Worm (Caenorhabditis elegans) whole organism, early embryonic: Measurements from ENCODE around the gene R07E5.7.
A peak's percentile ranks its signal among the peaks of the same experiment; 100 is the strongest.
"Not testable (repeated sequence)": the region's sequence is repeated elsewhere in the genome, so short reads cannot be mapped to it uniquely, and the experiment has no call there.

Source experiments
- aly-1 ChIP-seq: sonication (generic microtip); optimal IDR thresholded peaks from 2 replicates; lab custom pipeline; 2016; ENCODE audit warnings: missing genetic modification characterization, missing compliant biosample characterization
- ama-1 ChIP-seq: fragments of 150-350 bp; optimal IDR thresholded peaks from 2 replicates; lab custom pipeline; 2014
- ceh-13 ChIP-seq: fragments of 200-800 bp; sonication (Bioruptor generic); optimal IDR thresholded peaks from 2 replicates; lab custom pipeline; 2018; ENCODE audit warnings: mild to moderate bottlenecking, missing genetic modification characterization, missing compliant biosample characterization
- ceh-36 ChIP-seq: sonication (generic microtip); optimal IDR thresholded peaks from 2 replicates; lab custom pipeline; 2016; ENCODE audit warnings: missing genetic modification characterization, inconsistent platforms, missing compliant biosample characterization
- ets-7 ChIP-seq: sonication (generic microtip); optimal IDR thresholded peaks from 2 replicates; lab custom pipeline; 2016; ENCODE audit warnings: missing genotype, missing genetic modification characterization, missing compliant biosample characterization
- flt-1 ChIP-seq: fragments of 200-800 bp; sonication (Bioruptor generic); IDR thresholded peaks from 2 replicates; pipeline ENCODE4 v1.3.6; 2022; ENCODE audit warnings: missing genetic modification characterization, missing compliant biosample characterization
- hmg-4 ChIP-seq: fragments of 200-800 bp; sonication (Bioruptor generic); optimal IDR thresholded peaks from 2 replicates; lab custom pipeline; 2018; ENCODE audit warnings: mild to moderate bottlenecking, missing genetic modification characterization, missing compliant biosample characterization
- hnd-1 ChIP-seq: sonication (generic microtip); optimal IDR thresholded peaks from 2 replicates; lab custom pipeline; 2016; ENCODE audit warnings: missing genetic modification characterization, missing compliant biosample characterization
- pes-1 ChIP-seq: fragments of 200-800 bp; sonication (Bioruptor generic); IDR thresholded peaks from 2 replicates; pipeline ENCODE4 v1.3.6; 2022; ENCODE audit warnings: missing genetic modification reagents, missing genetic modification characterization, missing compliant biosample characterization
- scrt-1 ChIP-seq: fragments of 200-800 bp; sonication (Bioruptor generic); IDR thresholded peaks from 2 replicates; pipeline ENCODE4 v1.3.6; 2022; ENCODE audit warnings: missing genetic modification characterization, missing compliant biosample characterization
- tra-4 ChIP-seq: sonication (generic microtip); optimal IDR thresholded peaks from 2 replicates; lab custom pipeline; 2017; ENCODE audit warnings: missing genetic modification characterization, missing compliant biosample characterization

DNA sequence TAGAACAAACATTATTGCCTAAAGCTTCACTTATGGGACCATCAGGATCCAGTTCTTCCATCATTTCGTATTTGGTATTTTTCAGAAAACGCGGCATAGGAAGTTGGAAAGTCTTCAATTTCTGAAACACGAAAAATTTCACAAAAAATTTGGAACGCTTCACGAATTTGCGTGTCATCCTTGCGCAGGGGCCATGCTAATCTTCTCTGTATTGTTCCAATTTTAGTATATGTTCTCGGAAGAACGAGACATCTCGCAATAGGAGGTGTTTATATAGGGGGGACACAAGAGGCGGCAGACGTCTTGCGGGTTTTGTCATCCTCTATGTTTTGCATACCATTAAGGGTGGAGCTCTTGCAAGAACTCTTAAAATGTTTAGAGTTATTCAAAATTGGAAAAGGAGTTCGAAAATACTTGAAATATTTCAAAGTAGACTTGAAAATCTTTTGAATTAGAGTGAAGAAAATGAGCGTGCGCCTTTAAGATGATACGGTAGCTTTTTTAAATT, 7.8 kb upstream of the R07E5.7 start:
- TF ChIP-seq aly-1 (tag; lab: Kevin White, UChicago) (peak; percentile 80), hnd-1 (tag; lab: Kevin White, UChicago) (peak; percentile 45), pes-1 (peak; percentile 93), flt-1 (GFP tag; lab: Robert Waterston, UW) (peak; percentile 81), hmg-4 (GFP tag; lab: Kevin White, UChicago) (peak; percentile 85), scrt-1 (GFP tag; lab: Robert Waterston, UW) (peak; percentile 92), ceh-36 (tag; lab: Kevin White, UChicago) (peak; percentile 78), tra-4 (tag; lab: Kevin White, UChicago) (peak; percentile 34), ceh-13 (GFP tag; lab: Kevin White, UChicago) (peak; percentile 42), ets-7 (tag; lab: Kevin White, UChicago) (peak; percentile 10)
- not testable (repeated sequence) for TF ChIP-seq ama-1 (lab: Kevin White, UChicago)
